Worm (Caenorhabditis elegans) whole organism, L1 larva: ENCODE results near the gene C34E7.3.

Source experiments
- C04F5.9 ChIP-seq: sonication (generic microtip); optimal IDR thresholded peaks from 2 replicates; lab custom pipeline; 2016; ENCODE audit warnings: missing genetic modification characterization, missing compliant biosample characterization
- C34B4.2 ChIP-seq: sonication (generic microtip); optimal IDR thresholded peaks from 2 replicates; lab custom pipeline; 2017; ENCODE audit warnings: mild to moderate bottlenecking, missing genetic modification characterization, missing compliant biosample characterization
- F16B12.6 ChIP-seq: fragments of 150-350 bp; optimal IDR thresholded peaks from 2 replicates; lab custom pipeline; 2014; ENCODE audit warnings: missing biosample characterization, missing genetic modification characterization
- Y116A8C.19 ChIP-seq: sonication (generic microtip); optimal IDR thresholded peaks from 2 replicates; lab custom pipeline; 2016; ENCODE audit warnings: missing compliant biosample characterization, missing genetic modification characterization, borderline replicate concordance
- alr-1 ChIP-seq: fragments of 200-800 bp; sonication (Bioruptor generic); optimal IDR thresholded peaks from 2 replicates; lab custom pipeline; 2018; ENCODE audit warnings: borderline replicate concordance, mild to moderate bottlenecking, missing genetic modification characterization, missing compliant biosample characterization
- ama-1 ChIP-seq: fragments of 150-350 bp; optimal IDR thresholded peaks from 2 replicates; lab custom pipeline; 2014
- ceh-63 ChIP-seq: fragments of 200-800 bp; sonication (Bioruptor generic); optimal IDR thresholded peaks from 2 replicates; lab custom pipeline; 2018; ENCODE audit warnings: mild to moderate bottlenecking, missing genetic modification characterization, missing compliant biosample characterization
- ceh-82 ChIP-seq, 3 experiments: fragments of 150-350 bp in 1 of 3; sonication (generic microtip) in 2 of 3; optimal IDR thresholded peaks; 2 replicates each; lab custom pipeline; 2014 to 2017; ENCODE audit warnings: missing biosample characterization in 3 of 3, missing genetic modification characterization in 3 of 3
- ceh-88 ChIP-seq: fragments of 200-800 bp; sonication (Bioruptor generic); IDR thresholded peaks from 2 replicates; pipeline ENCODE4 v1.3.6; 2022; ENCODE audit warnings: missing genetic modification characterization, missing compliant biosample characterization
- ceh-90 ChIP-seq: sonication (generic microtip); optimal IDR thresholded peaks from 2 replicates; lab custom pipeline; 2016; ENCODE audit warnings: missing genetic modification characterization, missing compliant biosample characterization
- ces-1 ChIP-seq: fragments of 150-350 bp; optimal IDR thresholded peaks from 2 replicates; lab custom pipeline; 2014; ENCODE audit warnings: missing biosample characterization, missing genetic modification reagents, missing genetic modification characterization
- dsc-1 ChIP-seq: sonication (generic microtip); optimal IDR thresholded peaks from 2 replicates; lab custom pipeline; 2016; ENCODE audit warnings: mild to moderate bottlenecking, missing genetic modification characterization, missing compliant biosample characterization
- efl-1 ChIP-seq, 4 experiments: fragments of 150-350 bp; optimal IDR thresholded peaks in 3 of 4; peaks in 1 of 4; 1 replicate in 1 of 4; 2 replicates in 3 of 4; lab custom pipeline; 2014; ENCODE audit warnings: missing biosample characterization in 2 of 4, missing genetic modification characterization in 2 of 4, missing genetic modification reagents in 2 of 4
- elt-2 ChIP-seq: sonication (generic microtip); optimal IDR thresholded peaks from 2 replicates; lab custom pipeline; 2016; ENCODE audit warnings: missing genetic modification characterization, mild to moderate bottlenecking, inconsistent platforms, missing compliant biosample characterization, missing genetic modification reagents
- elt-3 ChIP-seq, 6 experiments: fragments of 150-350 bp in 1 of 6; sonication (generic microtip); optimal IDR thresholded peaks; 2 replicates each; lab custom pipeline; 2017 to 2018; ENCODE audit warnings: missing biosample characterization in 6 of 6, missing genetic modification characterization in 6 of 6, inconsistent platforms in 1 of 6
- fkh-8 ChIP-seq: sonication (generic microtip); optimal IDR thresholded peaks from 2 replicates; lab custom pipeline; 2016; ENCODE audit warnings: mild to moderate bottlenecking, missing genetic modification characterization, missing compliant biosample characterization
- fos-1 ChIP-seq: fragments of 150-350 bp; optimal IDR thresholded peaks from 2 replicates; lab custom pipeline; 2014; ENCODE audit warnings: missing biosample characterization, missing genetic modification characterization
- hlh-17 ChIP-seq: fragments of 200-800 bp; sonication (Bioruptor generic); optimal IDR thresholded peaks from 2 replicates; lab custom pipeline; 2018; ENCODE audit warnings: missing genetic modification characterization, mild to moderate bottlenecking, missing compliant biosample characterization, moderate library complexity, borderline replicate concordance
- hlh-4 ChIP-seq: sonication (generic microtip); optimal IDR thresholded peaks from 2 replicates; lab custom pipeline; 2016; ENCODE audit warnings: mild to moderate bottlenecking, missing genetic modification characterization, missing compliant biosample characterization
- hpl-2 ChIP-seq: fragments of 150-350 bp; optimal IDR thresholded peaks from 2 replicates; lab custom pipeline; 2014; ENCODE audit warnings: missing biosample characterization, missing genetic modification reagents, missing genetic modification characterization
- isw-1 ChIP-seq: fragments of 200-800 bp; sonication (Bioruptor generic); IDR thresholded peaks from 2 replicates; pipeline ENCODE4 v1.3.6; 2022; ENCODE audit warnings: missing genetic modification characterization, missing compliant biosample characterization
- lin-13 ChIP-seq: fragments of 150-350 bp; optimal IDR thresholded peaks from 2 replicates; lab custom pipeline; 2014; ENCODE audit warnings: missing biosample characterization, missing genetic modification reagents, missing genetic modification characterization
- lin-15B ChIP-seq: fragments of 150-350 bp; sonication (generic microtip); optimal IDR thresholded peaks from 3 replicates; lab custom pipeline; 2014; ENCODE audit warnings: missing biosample characterization, missing genetic modification characterization
- lin-35 ChIP-seq, 2 experiments: fragments of 150-350 bp; optimal IDR thresholded peaks; 2 replicates each; lab custom pipeline; 2014; ENCODE audit warnings: missing biosample characterization in 2 of 2, missing genetic modification characterization in 2 of 2, missing genetic modification reagents in 2 of 2
- lin-39 ChIP-seq: fragments of 150-350 bp; optimal IDR thresholded peaks from 2 replicates; lab custom pipeline; 2014; ENCODE audit warnings: missing biosample characterization, missing genetic modification reagents, missing genetic modification characterization
- mef-2 ChIP-seq: fragments of 150-350 bp; optimal IDR thresholded peaks from 2 replicates; lab custom pipeline; 2014; ENCODE audit warnings: missing biosample characterization, missing genetic modification characterization
- nhr-11 ChIP-seq: fragments of 150-350 bp; optimal IDR thresholded peaks from 2 replicates; lab custom pipeline; 2014; ENCODE audit warnings: missing biosample characterization, missing genetic modification characterization
- nhr-19 ChIP-seq: fragments of 200-800 bp; sonication (Bioruptor generic); conservative IDR thresholded peaks from 2 replicates; pipeline ENCODE4 v1.3.6; 2022; ENCODE audit warnings: missing genetic modification characterization, missing compliant biosample characterization
- nhr-20 ChIP-seq: sonication (generic microtip); optimal IDR thresholded peaks from 2 replicates; lab custom pipeline; 2016; ENCODE audit warnings: mild to moderate bottlenecking, missing genetic modification characterization, missing compliant biosample characterization
- nhr-237 ChIP-seq: fragments of 150-350 bp; optimal IDR thresholded peaks from 2 replicates; lab custom pipeline; 2014; ENCODE audit warnings: missing biosample characterization, missing genetic modification characterization
- nhr-47 ChIP-seq: sonication (generic microtip); optimal IDR thresholded peaks from 2 replicates; lab custom pipeline; 2016; ENCODE audit warnings: mild to moderate bottlenecking, missing genetic modification characterization, moderate library complexity, missing compliant biosample characterization
- nhr-71 ChIP-seq: sonication (generic microtip); optimal IDR thresholded peaks from 2 replicates; lab custom pipeline; 2016; ENCODE audit warnings: mild to moderate bottlenecking, missing genetic modification characterization, moderate library complexity, missing compliant biosample characterization
- nhr-77 ChIP-seq: fragments of 150-350 bp; optimal IDR thresholded peaks from 2 replicates; lab custom pipeline; 2014; ENCODE audit warnings: missing biosample characterization, missing genetic modification characterization
- nhr-84 ChIP-seq: sonication (generic microtip); optimal IDR thresholded peaks from 2 replicates; lab custom pipeline; 2017; ENCODE audit warnings: missing biosample characterization, missing genetic modification characterization
- nhr-85 ChIP-seq: sonication (generic microtip); peaks from one replicate; lab custom pipeline; 2016; ENCODE audit warnings: missing genetic modification characterization, inconsistent platforms, missing compliant biosample characterization
- pax-3 ChIP-seq: fragments of 200-800 bp; sonication (Bioruptor generic); optimal IDR thresholded peaks from 2 replicates; lab custom pipeline; 2018; ENCODE audit warnings: mild to moderate bottlenecking, missing genetic modification characterization, moderate library complexity, missing compliant biosample characterization
- pqm-1 ChIP-seq: sonication (generic microtip); optimal IDR thresholded peaks from 3 replicates; lab custom pipeline; 2017; ENCODE audit warnings: missing biosample characterization, missing genetic modification characterization
- skn-1 ChIP-seq: fragments of 150-350 bp; optimal IDR thresholded peaks from 2 replicates; lab custom pipeline; 2014; ENCODE audit warnings: missing biosample characterization, missing genetic modification characterization
- snu-23 ChIP-seq: sonication (generic microtip); optimal IDR thresholded peaks from 2 replicates; lab custom pipeline; 2016; ENCODE audit warnings: missing genetic modification characterization, missing compliant biosample characterization
- sptf-1 ChIP-seq: fragments of 150-350 bp; optimal IDR thresholded peaks from 2 replicates; lab custom pipeline; 2014; ENCODE audit warnings: missing biosample characterization, missing genetic modification characterization
- sup-37 ChIP-seq: fragments of 200-800 bp; sonication (Bioruptor generic); optimal IDR thresholded peaks from 2 replicates; lab custom pipeline; 2018; ENCODE audit warnings: mild to moderate bottlenecking, missing genetic modification characterization, missing compliant biosample characterization
- tlp-1 ChIP-seq: fragments of 150-350 bp; optimal IDR thresholded peaks from 2 replicates; lab custom pipeline; 2014; ENCODE audit warnings: missing biosample characterization, missing genetic modification characterization
- unc-130 ChIP-seq: fragments of 150-350 bp; optimal IDR thresholded peaks from 2 replicates; lab custom pipeline; 2017; ENCODE audit warnings: missing biosample characterization, missing genetic modification characterization, inconsistent platforms
- unc-30 ChIP-seq: sonication (generic microtip); optimal IDR thresholded peaks from 2 replicates; lab custom pipeline; 2017; ENCODE audit warnings: missing biosample characterization, missing genetic modification characterization
- unc-62 ChIP-seq: fragments of 150-350 bp; optimal IDR thresholded peaks from 2 replicates; lab custom pipeline; 2014; ENCODE audit warnings: missing biosample characterization, missing genetic modification reagents, missing genetic modification characterization
- unc-98 ChIP-seq: fragments of 200-800 bp; sonication (Bioruptor generic); IDR thresholded peaks from 2 replicates; pipeline ENCODE4 v1.3.6; 2022; ENCODE audit warnings: missing genetic modification characterization, missing compliant biosample characterization
- vab-15 ChIP-seq: sonication (generic microtip); optimal IDR thresholded peaks from 2 replicates; lab custom pipeline; 2017; ENCODE audit warnings: missing genotype, mild to moderate bottlenecking, missing genetic modification characterization, missing compliant biosample characterization
- xbp-1 ChIP-seq: sonication (generic microtip); optimal IDR thresholded peaks from 2 replicates; lab custom pipeline; 2016; ENCODE audit warnings: missing genetic modification characterization, missing compliant biosample characterization
- zag-1 ChIP-seq: fragments of 150-350 bp; optimal IDR thresholded peaks from 2 replicates; lab custom pipeline; 2014; ENCODE audit warnings: missing biosample characterization, missing genetic modification characterization
- zip-4 ChIP-seq: fragments of 200-800 bp; sonication (Bioruptor generic); optimal IDR thresholded peaks from 2 replicates; lab custom pipeline; 2018; ENCODE audit warnings: mild to moderate bottlenecking, missing genetic modification characterization, moderate library complexity, missing compliant biosample characterization
- ztf-11 ChIP-seq, 2 experiments: sonication (generic microtip); optimal IDR thresholded peaks; 2 replicates each; lab custom pipeline; 2016 to 2017; ENCODE audit warnings: missing genetic modification characterization in 2 of 2, missing biosample characterization in 1 of 2, missing compliant biosample characterization in 1 of 2
- ztf-4 ChIP-seq: fragments of 150-350 bp; optimal IDR thresholded peaks from 2 replicates; lab custom pipeline; 2014; ENCODE audit warnings: missing biosample characterization, missing genetic modification characterization

The C34E7.3 gene

DNA sequence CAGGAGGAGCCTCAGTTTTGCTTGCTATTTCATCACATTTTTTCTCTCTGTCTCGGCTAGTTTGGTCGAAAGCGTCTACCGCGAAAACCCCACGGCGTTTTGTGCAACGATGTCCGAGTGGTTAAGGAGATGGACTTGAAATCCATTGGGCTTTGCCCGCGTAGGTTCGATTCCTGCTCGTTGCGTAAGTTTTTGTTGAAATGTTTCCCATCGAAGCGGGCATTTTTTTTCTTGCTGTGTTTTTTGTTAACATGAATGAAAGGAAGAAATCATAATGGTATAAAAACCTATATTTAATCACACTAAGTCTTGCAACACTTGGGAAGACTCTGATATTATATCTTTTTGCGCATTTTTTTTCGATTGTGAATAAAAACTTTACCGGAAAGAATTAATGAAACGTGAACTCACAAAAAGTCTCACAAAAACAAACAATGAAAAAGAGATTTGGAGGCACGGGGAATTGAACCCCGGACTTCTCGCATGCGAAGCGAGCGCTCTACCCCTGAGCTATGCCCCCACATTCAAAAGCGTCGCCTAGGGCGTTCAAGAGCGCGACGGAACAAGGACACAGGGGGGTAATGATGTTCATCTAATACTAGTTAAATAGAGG lies 40.1 kb upstream of the C34E7.3 start (continued):
- TF ChIP-seq unc-30 (tag; lab: Kevin White, UChicago): no peak
- TF ChIP-seq sptf-1 (tag; lab: Kevin White, UChicago): no peak
- TF ChIP-seq skn-1 (tag; lab: Kevin White, UChicago): peak; percentile 57
- TF ChIP-seq fkh-8 (tag; lab: Kevin White, UChicago): peak; percentile 86
- TF ChIP-seq zip-4 (GFP tag; lab: Kevin White, UChicago): peak; percentile 74
- no peak for TF ChIP-seq nhr-11 (tag; lab: Kevin White, UChicago)
- no peak for TF ChIP-seq hpl-2
- peak; percentile 77 for TF ChIP-seq nhr-85
- TF ChIP-seq lin-13 (GFP tag; lab: Kevin White, UChicago): peak; percentile 27
- TF ChIP-seq pqm-1: no peak
- peak; percentile 37 for TF ChIP-seq sup-37 (GFP tag; lab: Kevin White, UChicago)
- no peak for TF ChIP-seq C34B4.2 (tag; lab: Kevin White, UChicago)
- peak; percentile 57 for TF ChIP-seq ceh-88 (GFP tag; lab: Robert Waterston, UW)
- TF ChIP-seq efl-1 (optimal IDR thresholded peaks at IDR 0.05; lab: Kevin White, UChicago): peak; percentile 36 to 50
- peak in 1 of 2 experiments; percentile 93 for TF ChIP-seq efl-1 (GFP tag; optimal IDR thresholded peaks at IDR 0.05 in 1 of 2; lab: Kevin White, UChicago)
- TF ChIP-seq ztf-4 (tag; lab: Kevin White, UChicago): no peak
- TF ChIP-seq fos-1 (tag; lab: Kevin White, UChicago): peak; percentile 37
- TF ChIP-seq ces-1: peak; percentile 20
- TF ChIP-seq tlp-1: no peak
- TF ChIP-seq xbp-1 (tag; lab: Kevin White, UChicago): peak; percentile 65
- TF ChIP-seq C04F5.9 (tag; lab: Kevin White, UChicago): no peak
- peak; percentile 83 for TF ChIP-seq nhr-47 (tag; lab: Kevin White, UChicago)
- peak in 1 of 6 experiments; percentile 72 for TF ChIP-seq elt-3 (tag; optimal IDR thresholded peaks at IDR 0.05; lab: Kevin White, UChicago)
- TF ChIP-seq zag-1 (tag; lab: Kevin White, UChicago): no peak
- TF ChIP-seq nhr-71 (tag; lab: Kevin White, UChicago): peak; percentile 86
- TF ChIP-seq lin-35 (GFP tag; optimal IDR thresholded peaks at IDR 0.05; lab: Kevin White, UChicago): peak in 1 of 2 experiments; percentile 53
- TF ChIP-seq hlh-4: no peak
- TF ChIP-seq hlh-17 (GFP tag; lab: Kevin White, UChicago): no peak
- TF ChIP-seq nhr-77 (tag; lab: Kevin White, UChicago): peak; percentile 52
- no peak for TF ChIP-seq isw-1
- TF ChIP-seq mef-2 (tag; lab: Kevin White, UChicago): no peak
- TF ChIP-seq ceh-90 (tag; lab: Kevin White, UChicago): no peak
- peak; percentile 73 for TF ChIP-seq dsc-1 (tag; lab: Kevin White, UChicago)
- no peak for TF ChIP-seq nhr-84 (tag; lab: Kevin White, UChicago)
- no peak for TF ChIP-seq F16B12.6
- TF ChIP-seq elt-2: peak; percentile 21
- TF ChIP-seq pax-3 (tag; lab: Kevin White, UChicago): peak; percentile 71
- peak; percentile 81 for TF ChIP-seq unc-130 (tag; lab: Kevin White, UChicago)
- TF ChIP-seq vab-15: no peak
- TF ChIP-seq snu-23 (GFP tag; lab: Kevin White, UChicago): peak; percentile 84
- TF ChIP-seq ceh-63 (GFP tag; lab: Kevin White, UChicago): no peak
- TF ChIP-seq lin-39: peak; percentile 36
- TF ChIP-seq ceh-82 (tag; optimal IDR thresholded peaks at IDR 0.05; lab: Kevin White, UChicago): peak; percentile 72 to 81 (median 80)
- TF ChIP-seq ama-1 (lab: Kevin White, UChicago): no peak
- TF ChIP-seq Y116A8C.19 (tag; lab: Kevin White, UChicago): no peak
- no peak for TF ChIP-seq alr-1 (tag; lab: Kevin White, UChicago)
- no peak for TF ChIP-seq lin-15B (tag; lab: Kevin White, UChicago)
- peak in 1 of 2 experiments; percentile 10 for TF ChIP-seq ztf-11 (tag; optimal IDR thresholded peaks at IDR 0.05; lab: Kevin White, UChicago)
- TF ChIP-seq nhr-19 (GFP tag; lab: Robert Waterston, UW): peak; percentile 75
- TF ChIP-seq unc-62 (GFP tag; lab: Kevin White, UChicago): no peak
- TF ChIP-seq nhr-237 (tag; lab: Kevin White, UChicago): no peak
- TF ChIP-seq unc-98 (GFP tag; lab: Robert Waterston, UW): no peak
- TF ChIP-seq nhr-20: peak; percentile 77
